Fruit fly (Drosophila melanogaster) whole organism, embryonic: ENCODE results near the gene CG7377.

Source experiments
- Awh ChIP-seq: fragments of 200-800 bp; sonication (Bioruptor generic); IDR thresholded peaks from 2 replicates; pipeline ENCODE4, ENCODE4 v1.3.6; 2022; ENCODE audit warnings: missing biosample characterization, missing genetic modification characterization
- Blimp-1 ChIP-seq: fragments of 200-800 bp; sonication (Bioruptor generic); optimal IDR thresholded peaks from 3 replicates; lab custom pipeline; 2018; ENCODE audit warnings: missing biosample characterization, missing genetic modification characterization, mild to moderate bottlenecking, moderate library complexity, missing genetic modification reagents
- CG10431 ChIP-seq: fragments of 200-800 bp; sonication (Bioruptor generic); optimal IDR thresholded peaks from 3 replicates; lab custom pipeline; 2018; ENCODE audit warnings: missing biosample characterization, mild to moderate bottlenecking, missing genetic modification characterization
- CG10543 ChIP-seq: fragments of 200-800 bp; sonication (Bioruptor generic); optimal IDR thresholded peaks from 3 replicates; lab custom pipeline; 2017; ENCODE audit warnings: missing biosample characterization, mild to moderate bottlenecking, missing genetic modification characterization, moderate library complexity
- CG11695 ChIP-seq: fragments of 200-800 bp; sonication (Bioruptor generic); IDR thresholded peaks from 3 replicates; pipeline ENCODE4 v1.3.6; 2022; ENCODE audit warnings: missing biosample characterization, missing genetic modification characterization
- CG11696 ChIP-seq: fragments of 200-800 bp; sonication (Bioruptor generic); IDR thresholded peaks from 2 replicates; pipeline ENCODE4 v1.3.6; 2022; ENCODE audit warnings: missing biosample characterization, missing genetic modification characterization
- CG13287 ChIP-seq: fragments of 200-800 bp; sonication (Bioruptor generic); IDR thresholded peaks from 2 replicates; pipeline ENCODE4 v1.3.6; 2022; ENCODE audit warnings: missing biosample characterization, missing genetic modification characterization; ENCODE audit not compliant: partially characterized antibody
- CG14441 ChIP-seq: fragments of 200-800 bp; sonication (Bioruptor generic); IDR thresholded peaks from 2 replicates; pipeline ENCODE4 v1.3.6; 2022; ENCODE audit warnings: missing biosample characterization, missing genetic modification characterization
- CG15269 ChIP-seq: fragments of 200-800 bp; sonication (Bioruptor generic); optimal IDR thresholded peaks from 2 replicates; lab custom pipeline; 2018; ENCODE audit warnings: missing biosample characterization, mild to moderate bottlenecking, missing genetic modification characterization, moderate library complexity
- CG1603 ChIP-seq: fragments of 200-800 bp; sonication (Bioruptor generic); optimal IDR thresholded peaks from 2 replicates; lab custom pipeline; 2019; ENCODE audit warnings: missing biosample characterization, mild to moderate bottlenecking, missing genetic modification characterization, moderate library complexity
- CG17568 ChIP-seq: fragments of 200-800 bp; sonication (Bioruptor generic); optimal IDR thresholded peaks from 2 replicates; lab custom pipeline; 2018; ENCODE audit warnings: missing biosample characterization, mild to moderate bottlenecking, missing genetic modification characterization, moderate library complexity
- CG32532 ChIP-seq: fragments of 200-800 bp; sonication (Bioruptor generic); IDR thresholded peaks from 2 replicates; pipeline ENCODE4 v1.3.6; 2022; ENCODE audit warnings: missing biosample characterization, missing genetic modification characterization
- CG34376 ChIP-seq: fragments of 200-800 bp; sonication (Bioruptor generic); optimal IDR thresholded peaks from 2 replicates; lab custom pipeline; 2018; ENCODE audit warnings: missing biosample characterization, mild to moderate bottlenecking, missing genetic modification characterization
- CG7271 ChIP-seq: fragments of 200-800 bp; sonication (Bioruptor generic); optimal IDR thresholded peaks from 2 replicates; lab custom pipeline; 2018; ENCODE audit warnings: missing biosample characterization, mild to moderate bottlenecking, missing genetic modification characterization, moderate library complexity
- CG8765 ChIP-seq: fragments of 200-800 bp; sonication (Bioruptor generic); IDR thresholded peaks from 2 replicates; pipeline ENCODE4 v1.3.6; 2022; ENCODE audit warnings: missing biosample characterization, missing genetic modification characterization
- CG9932 ChIP-seq: fragments of 200-800 bp; sonication (Bioruptor generic); IDR thresholded peaks from 2 replicates; pipeline ENCODE4 v1.3.6; 2022; ENCODE audit warnings: missing biosample characterization, missing genetic modification characterization
- CkIIα-i1 ChIP-seq: fragments of 200-800 bp; sonication (Bioruptor generic); IDR thresholded peaks from 2 replicates; pipeline ENCODE4 v1.3.6; 2022; ENCODE audit warnings: missing biosample characterization, missing genetic modification characterization
- Doc3 ChIP-seq: fragments of 200-800 bp; sonication (Bioruptor generic); IDR thresholded peaks from 3 replicates; pipeline ENCODE4 v1.3.6; 2022; ENCODE audit warnings: missing biosample characterization, missing genetic modification characterization; ENCODE audit not compliant: partially characterized antibody
- E2f1 ChIP-seq: fragments of 200-800 bp; sonication (Bioruptor generic); IDR thresholded peaks from 2 replicates; pipeline ENCODE4 v1.3.6; 2022; ENCODE audit warnings: missing biosample characterization, missing genetic modification characterization
- Eip74EF ChIP-seq, 2 experiments: fragments of 200-800 bp in 1 of 2; fragments of >200 bp in 1 of 2; sonication (Bioruptor generic) in 1 of 2; optimal IDR thresholded peaks; 2 replicates each; lab custom pipeline; 2017 to 2019; ENCODE audit warnings: missing biosample characterization in 2 of 2, missing genetic modification characterization in 2 of 2, mild to moderate bottlenecking in 1 of 2, moderate library complexity in 1 of 2
- Fer1 ChIP-seq: fragments of 200-800 bp; sonication (Bioruptor generic); optimal IDR thresholded peaks from 2 replicates; lab custom pipeline; 2017; ENCODE audit warnings: missing biosample characterization, mild to moderate bottlenecking, missing genetic modification characterization
- Hr78 ChIP-seq, 2 experiments: fragments of 200-800 bp in 1 of 2; fragments of >200 bp in 1 of 2; sonication (Bioruptor generic) in 1 of 2; optimal IDR thresholded peaks; 2 replicates each; lab custom pipeline; 2017 to 2019; ENCODE audit warnings: missing biosample characterization in 2 of 2, missing genetic modification characterization in 2 of 2, mild to moderate bottlenecking in 1 of 2, moderate library complexity in 1 of 2
- Lim3 ChIP-seq: fragments of 200-800 bp; sonication (Bioruptor generic); IDR thresholded peaks from 2 replicates; pipeline ENCODE4 v1.3.6; 2022; ENCODE audit warnings: missing biosample characterization, missing genetic modification characterization
- Med ChIP-seq: fragments of 200-800 bp; sonication (Bioruptor generic); peaks from one replicate; lab custom pipeline; 2016; ENCODE audit warnings: missing biosample characterization, missing genetic modification characterization, mild to moderate bottlenecking, inconsistent platforms, moderate library complexity
- Meics ChIP-seq: fragments of 200-800 bp; sonication (Bioruptor generic); optimal IDR thresholded peaks from 2 replicates; lab custom pipeline; 2017; ENCODE audit warnings: missing biosample characterization, mild to moderate bottlenecking, missing genetic modification characterization
- NFAT ChIP-seq: fragments of 200-800 bp; sonication (Bioruptor generic); IDR thresholded peaks from 2 replicates; pipeline ENCODE4 v1.3.6; 2022; ENCODE audit warnings: missing biosample characterization, missing genetic modification characterization
- Rfx ChIP-seq: fragments of 200-800 bp; sonication (Bioruptor generic); IDR thresholded peaks from 2 replicates; pipeline ENCODE4 v1.3.6; 2022; ENCODE audit warnings: missing biosample characterization, missing genetic modification characterization
- Vsx1 ChIP-seq: fragments of 200-800 bp; sonication (Bioruptor generic); optimal IDR thresholded peaks from 2 replicates; lab custom pipeline; 2017; ENCODE audit warnings: missing biosample characterization, mild to moderate bottlenecking, missing genetic modification characterization, missing genetic modification reagents
- abd-A ChIP-seq: fragments of 200-800 bp; sonication (Bioruptor generic); optimal IDR thresholded peaks from 3 replicates; lab custom pipeline; 2019; ENCODE audit warnings: missing biosample characterization, mild to moderate bottlenecking, missing genetic modification characterization, moderate library complexity
- bab2 ChIP-seq: fragments of 200-800 bp; sonication (Bioruptor generic); optimal IDR thresholded peaks from 2 replicates; lab custom pipeline; 2016; ENCODE audit warnings: missing biosample characterization, missing genetic modification characterization
- caup ChIP-seq: fragments of 200-800 bp; sonication (Bioruptor generic); optimal IDR thresholded peaks from 3 replicates; lab custom pipeline; 2017; ENCODE audit warnings: missing biosample characterization, mild to moderate bottlenecking, missing genetic modification characterization, moderate library complexity; ENCODE audit not compliant: severe bottlenecking
- cg ChIP-seq: fragments of 200-800 bp; sonication (Bioruptor generic); optimal IDR thresholded peaks from 3 replicates; lab custom pipeline; 2019; ENCODE audit warnings: missing biosample characterization, mild to moderate bottlenecking, missing genetic modification characterization, moderate library complexity
- chif ChIP-seq, 2 experiments: fragments of 200-800 bp; sonication (Bioruptor generic); optimal IDR thresholded peaks; 3 replicates each; lab custom pipeline; 2016; ENCODE audit warnings: missing biosample characterization in 2 of 2, missing genetic modification characterization in 2 of 2
- chinmo ChIP-seq: fragments of 200-800 bp; sonication (Bioruptor generic); IDR thresholded peaks from 4 replicates; pipeline ENCODE4 v1.3.6; 2022; ENCODE audit warnings: missing biosample characterization, missing genetic modification characterization; ENCODE audit not compliant: partially characterized antibody
- corto ChIP-seq: fragments of 200-800 bp; sonication (Bioruptor generic); optimal IDR thresholded peaks from 2 replicates; lab custom pipeline; 2016; ENCODE audit warnings: missing biosample characterization, mild to moderate bottlenecking, missing genetic modification characterization, moderate library complexity
- dpn ChIP-seq, 2 experiments: fragments of 200-800 bp; sonication (Bioruptor generic); optimal IDR thresholded peaks; 3 replicates each; lab custom pipeline; 2016; ENCODE audit warnings: missing biosample characterization in 2 of 2, missing genetic modification characterization in 2 of 2
- ftz-f1 ChIP-seq: fragments of 200-800 bp; sonication (Bioruptor generic); optimal IDR thresholded peaks from 2 replicates; lab custom pipeline; 2016; ENCODE audit warnings: missing biosample characterization, missing genetic modification characterization
- gro ChIP-seq: fragments of 200-800 bp; sonication (Bioruptor generic); optimal IDR thresholded peaks from 2 replicates; lab custom pipeline; 2016; ENCODE audit warnings: missing biosample characterization, missing genetic modification characterization
- kni ChIP-seq: fragments of 200-800 bp; sonication (Bioruptor generic); optimal IDR thresholded peaks from 3 replicates; lab custom pipeline; 2017; ENCODE audit warnings: mild to moderate bottlenecking, missing biosample characterization, missing genetic modification reagents, missing genetic modification characterization
- lbe ChIP-seq: fragments of 200-800 bp; sonication (Bioruptor generic); optimal IDR thresholded peaks from 2 replicates; lab custom pipeline; 2016; ENCODE audit warnings: missing biosample characterization, mild to moderate bottlenecking, missing genetic modification characterization
- nmo ChIP-seq: fragments of 200-800 bp; sonication (Bioruptor generic); optimal IDR thresholded peaks from 2 replicates; lab custom pipeline; 2018; ENCODE audit warnings: missing biosample characterization, mild to moderate bottlenecking, missing genetic modification characterization, moderate library complexity
- psq ChIP-seq: fragments of 200-800 bp; sonication (Bioruptor generic); optimal IDR thresholded peaks from 2 replicates; lab custom pipeline; 2017; ENCODE audit warnings: missing biosample characterization, missing genetic modification characterization
- sd ChIP-seq: fragments of 200-800 bp; sonication (Bioruptor generic); optimal IDR thresholded peaks from 3 replicates; lab custom pipeline; 2018; ENCODE audit warnings: missing biosample characterization, mild to moderate bottlenecking, missing genetic modification characterization, moderate library complexity
- slbo ChIP-seq: fragments of 200-800 bp; sonication (Bioruptor generic); IDR thresholded peaks from 2 replicates; pipeline ENCODE4 v1.3.6; 2022; ENCODE audit warnings: missing biosample characterization, missing genetic modification characterization
- sr ChIP-seq: fragments of 200-800 bp; sonication (Bioruptor generic); IDR thresholded peaks from 3 replicates; pipeline ENCODE4 v1.3.6; 2022; ENCODE audit warnings: missing biosample characterization, missing genetic modification characterization
- sug ChIP-seq: fragments of 200-800 bp; optimal IDR thresholded peaks from 2 replicates; lab custom pipeline; 2019; ENCODE audit warnings: missing biosample characterization, mild to moderate bottlenecking, missing genetic modification characterization, moderate library complexity
- twi ChIP-seq: fragments of 200-800 bp; optimal IDR thresholded peaks from 2 replicates; lab custom pipeline; 2019; ENCODE audit warnings: missing biosample characterization, mild to moderate bottlenecking, missing genetic modification characterization, moderate library complexity
- unc-4 ChIP-seq: fragments of 200-800 bp; sonication (Bioruptor generic); IDR thresholded peaks from 2 replicates; pipeline ENCODE4 v1.3.6; 2022; ENCODE audit warnings: missing biosample characterization, missing genetic modification characterization; ENCODE audit not compliant: partially characterized antibody
- wdn ChIP-seq: fragments of 200-800 bp; sonication (Bioruptor generic); IDR thresholded peaks from 2 replicates; pipeline ENCODE4 v1.3.6; 2022; ENCODE audit warnings: missing biosample characterization, missing genetic modification characterization

Gene CG7377

dm6 chr3L:11550359-11551056 lies 39.0 kb upstream of the CG7377 start (continued):
- TF ChIP-seq CG34376 (GFP tag; lab: Kevin White, UChicago) = peak; percentile 14
- TF ChIP-seq sr (GFP tag; lab: Robert Waterston, UW) = peak; percentile 72; the same call in 2 of the 3 replicates
- peak; percentile 75 for TF ChIP-seq ftz-f1 (GFP tag; lab: Kevin White, UChicago)
- TF ChIP-seq CG11696 (GFP tag; lab: Robert Waterston, UW) = peak; percentile 82
- peak; percentile 23 for TF ChIP-seq Meics (GFP tag; lab: Kevin White, UChicago)
- peak; percentile 44; the same call in 1 of the 2 replicates for TF ChIP-seq slbo
- TF ChIP-seq unc-4 = 0 out of 2 replicates have a peak, but pooled peaks have one; percentile 25
- TF ChIP-seq Vsx1 = peak; percentile 48
- TF ChIP-seq dpn (GFP tag; optimal IDR thresholded peaks at IDR 0.05; lab: Kevin White, UChicago) = peak in 1 of 2 experiments; percentile 19
- no peak for TF ChIP-seq nmo (GFP tag; lab: Kevin White, UChicago)
- peak; percentile 29; the same call in 1 of the 2 replicates for TF ChIP-seq CG9932 (GFP tag; lab: Robert Waterston, UW)
- TF ChIP-seq Blimp-1 (GFP tag; lab: Kevin White, UChicago) = peak; percentile 90
- TF ChIP-seq Doc3 (GFP tag; lab: Robert Waterston, UW) = no peak
- TF ChIP-seq Med = peak; percentile 89
- peak; percentile 6 for TF ChIP-seq CG15269 (tag; lab: Kevin White, UChicago)
- TF ChIP-seq CG10431 (GFP tag; lab: Kevin White, UChicago) = peak; percentile 7
- peak in 1 of 2 experiments; percentile 69 for TF ChIP-seq Eip74EF (GFP tag; optimal IDR thresholded peaks at IDR 0.05; lab: Kevin White, UChicago)
- peak; percentile 5 for TF ChIP-seq CG10543
- TF ChIP-seq gro = peak; percentile 68
- peak; percentile 59 for TF ChIP-seq Rfx (GFP tag; lab: Robert Waterston, UW)
- TF ChIP-seq kni (GFP tag; lab: Kevin White, UChicago) = peak; percentile 67
- peak; percentile 45 for TF ChIP-seq sd
- peak; percentile 6; the same call in 1 of the 2 replicates for TF ChIP-seq CG13287 (GFP tag; lab: Robert Waterston, UW)
- TF ChIP-seq E2f1 (GFP tag; lab: Robert Waterston, UW) = peak; percentile 7; the same call in 1 of the 2 replicates
- no peak for TF ChIP-seq corto
- peak in 1 of 2 experiments; percentile 49 for TF ChIP-seq Hr78 (GFP tag; optimal IDR thresholded peaks at IDR 0.05; lab: Kevin White, UChicago)
- peak; percentile 21; the same call in 1 of the 2 replicates for TF ChIP-seq CG32532
- TF ChIP-seq NFAT (GFP tag; lab: Robert Waterston, UW) = 0 out of 2 replicates have a peak, but pooled peaks have one; percentile 6
- no peak for TF ChIP-seq CG7271 (tag; lab: Kevin White, UChicago)
- peak; percentile 85 for TF ChIP-seq abd-A (tag; lab: Kevin White, UChicago)
- no peak for TF ChIP-seq lbe (GFP tag; lab: Kevin White, UChicago)
- peak; percentile 3 for TF ChIP-seq Fer1 (GFP tag; lab: Kevin White, UChicago)
- TF ChIP-seq CG14441 = 0 out of 2 replicates have a peak, but pooled peaks have one; percentile 16
- peak; percentile 93 for TF ChIP-seq chinmo (GFP tag; lab: Robert Waterston, UW)

DNA sequence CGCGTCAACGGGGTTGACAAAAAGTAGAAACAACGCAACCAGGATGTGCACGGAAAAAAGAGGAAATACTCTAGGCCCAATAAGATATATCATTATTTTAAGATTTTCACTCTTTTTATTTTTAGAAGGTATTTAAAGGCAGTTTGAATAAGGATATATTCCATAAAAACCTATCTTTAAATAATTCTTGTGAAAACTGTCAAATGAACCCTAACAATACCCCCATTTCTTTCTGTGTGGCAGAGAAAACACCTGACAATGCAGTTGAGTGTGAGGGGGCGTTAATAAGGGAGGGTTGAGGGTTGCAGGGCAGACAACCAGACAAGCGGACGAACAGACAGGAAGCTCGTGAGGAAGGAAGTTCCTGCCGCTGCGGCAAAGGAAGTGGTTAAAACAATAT lies 37.5 kb upstream of the CG7377 start:
- no peak for TF ChIP-seq twi (tag; lab: Kevin White, UChicago)
- TF ChIP-seq cg (GFP tag; lab: Kevin White, UChicago) = no peak
- TF ChIP-seq sug (tag; lab: Kevin White, UChicago) = no peak
- peak in 1 of 2 experiments; percentile 16 for TF ChIP-seq chif (GFP tag; optimal IDR thresholded peaks at IDR 0.05; lab: Kevin White, UChicago)
- TF ChIP-seq caup (GFP tag; lab: Kevin White, UChicago) = no peak
- TF ChIP-seq bab2 (GFP tag; lab: Kevin White, UChicago) = no peak
- no peak for TF ChIP-seq CkIIα-i1
- TF ChIP-seq psq = no peak
- TF ChIP-seq CG17568 (GFP tag; lab: Kevin White, UChicago) = no peak
- no peak for TF ChIP-seq wdn (GFP tag; lab: Robert Waterston, UW)
- 0 out of 3 replicates have a peak, but pooled peaks have one; percentile 35 for TF ChIP-seq CG11695 (GFP tag; lab: Robert Waterston, UW)
- TF ChIP-seq Lim3 = no peak
- no peak for TF ChIP-seq Awh
- TF ChIP-seq CG8765 (GFP tag; lab: Robert Waterston, UW) = no peak
- peak; percentile 26 for TF ChIP-seq CG1603 (tag; lab: Kevin White, UChicago)
